Worm (Caenorhabditis elegans) whole organism, early embryonic: ENCODE measurements around the gene C16D9.4.

Source experiments
- F13C5.2 ChIP-seq: sonication (generic microtip); optimal IDR thresholded peaks from 2 replicates; lab custom pipeline; 2017; ENCODE audit warnings: mild to moderate bottlenecking, missing genetic modification characterization, inconsistent platforms, missing compliant biosample characterization
- aly-1 ChIP-seq: sonication (generic microtip); optimal IDR thresholded peaks from 2 replicates; lab custom pipeline; 2016; ENCODE audit warnings: missing genetic modification characterization, missing compliant biosample characterization
- ama-1 ChIP-seq: fragments of 150-350 bp; optimal IDR thresholded peaks from 2 replicates; lab custom pipeline; 2014
- ceh-13 ChIP-seq: fragments of 200-800 bp; sonication (Bioruptor generic); optimal IDR thresholded peaks from 2 replicates; lab custom pipeline; 2018; ENCODE audit warnings: mild to moderate bottlenecking, missing genetic modification characterization, missing compliant biosample characterization
- ceh-36 ChIP-seq: sonication (generic microtip); optimal IDR thresholded peaks from 2 replicates; lab custom pipeline; 2016; ENCODE audit warnings: missing genetic modification characterization, inconsistent platforms, missing compliant biosample characterization
- flt-1 ChIP-seq: fragments of 200-800 bp; sonication (Bioruptor generic); IDR thresholded peaks from 2 replicates; pipeline ENCODE4 v1.3.6; 2022; ENCODE audit warnings: missing genetic modification characterization, missing compliant biosample characterization
- hmbx-1 ChIP-seq: sonication (generic microtip); optimal IDR thresholded peaks from 2 replicates; lab custom pipeline; 2016; ENCODE audit warnings: mild to moderate bottlenecking, missing genetic modification characterization, missing compliant biosample characterization
- hmg-4 ChIP-seq: fragments of 200-800 bp; sonication (Bioruptor generic); optimal IDR thresholded peaks from 2 replicates; lab custom pipeline; 2018; ENCODE audit warnings: mild to moderate bottlenecking, missing genetic modification characterization, missing compliant biosample characterization
- hnd-1 ChIP-seq: sonication (generic microtip); optimal IDR thresholded peaks from 2 replicates; lab custom pipeline; 2016; ENCODE audit warnings: missing genetic modification characterization, missing compliant biosample characterization
- pes-1 ChIP-seq: fragments of 200-800 bp; sonication (Bioruptor generic); IDR thresholded peaks from 2 replicates; pipeline ENCODE4 v1.3.6; 2022; ENCODE audit warnings: missing genetic modification reagents, missing genetic modification characterization, missing compliant biosample characterization
- scrt-1 ChIP-seq: fragments of 200-800 bp; sonication (Bioruptor generic); IDR thresholded peaks from 2 replicates; pipeline ENCODE4 v1.3.6; 2022; ENCODE audit warnings: missing genetic modification characterization, missing compliant biosample characterization
- sea-1 ChIP-seq: fragments of 200-800 bp; sonication (Bioruptor generic); conservative IDR thresholded peaks from 2 replicates; pipeline ENCODE4 v1.3.6; 2022; ENCODE audit warnings: missing genetic modification characterization, missing compliant biosample characterization
- tbx-11 ChIP-seq: fragments of 200-800 bp; sonication (Bioruptor generic); IDR thresholded peaks from 2 replicates; pipeline ENCODE4 v1.3.6; 2022; ENCODE audit warnings: missing genetic modification characterization, missing compliant biosample characterization
- tbx-37 ChIP-seq: fragments of 200-800 bp; sonication (Bioruptor generic); conservative IDR thresholded peaks from 2 replicates; pipeline ENCODE4 v1.3.6; 2022; ENCODE audit warnings: missing genetic modification reagents, missing genetic modification characterization, missing compliant biosample characterization

DNA sequence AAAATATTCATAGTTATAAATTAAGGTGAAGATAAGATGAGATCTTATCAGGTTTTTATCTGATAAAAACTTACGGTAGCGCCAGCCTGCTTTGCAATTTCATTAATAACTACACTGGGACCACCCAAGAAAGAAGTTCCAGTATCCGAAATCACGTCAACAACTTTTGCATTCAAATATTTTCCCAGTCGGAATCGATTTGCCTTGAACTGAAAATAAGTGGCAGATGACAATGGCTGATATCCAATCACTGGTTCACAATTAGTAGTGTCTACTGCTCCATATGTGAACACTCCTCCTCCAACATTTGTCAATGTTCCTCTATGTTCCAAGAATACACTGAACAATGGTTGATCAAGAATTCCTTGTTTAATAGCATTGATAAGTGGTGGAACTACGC is 23.5 kb upstream of the C16D9.4 start, which contains the start of gene F21F8.5:
- no peak for TF ChIP-seq scrt-1
- no peak for TF ChIP-seq hnd-1 (tag; lab: Kevin White, UChicago)
- TF ChIP-seq ama-1 (lab: Kevin White, UChicago), result no peak
- TF ChIP-seq ceh-36 (tag; lab: Kevin White, UChicago), result no peak
- TF ChIP-seq tbx-11 (GFP tag; lab: Robert Waterston, UW), result no peak
- TF ChIP-seq tbx-37 (GFP tag; lab: Robert Waterston, UW), result no peak
- TF ChIP-seq aly-1 (tag; lab: Kevin White, UChicago), result no peak
- TF ChIP-seq F13C5.2, result no peak
- no peak for TF ChIP-seq sea-1 (GFP tag; lab: Robert Waterston, UW)
- no peak for TF ChIP-seq hmg-4
- TF ChIP-seq pes-1 (GFP tag; lab: Robert Waterston, UW), result no peak
- TF ChIP-seq hmbx-1 (tag; lab: Kevin White, UChicago), result no peak
- no peak for TF ChIP-seq flt-1
- TF ChIP-seq ceh-13 (GFP tag; lab: Kevin White, UChicago), result no peak
